Fruit fly (Drosophila melanogaster) whole organism, wandering third instar larva: ENCODE data around the gene CG7367.

Experiments used
- Abd-B ChIP-seq: fragments of >200 bp; optimal IDR thresholded peaks from 2 replicates; lab custom pipeline; 2017; ENCODE audit warnings: missing biosample characterization, missing genetic modification characterization
- CG32264 ChIP-seq: fragments of 200-800 bp; sonication (Bioruptor generic); optimal IDR thresholded peaks from 2 replicates; lab custom pipeline; 2016; ENCODE audit warnings: missing biosample characterization, missing genetic modification characterization
- CG9705 ChIP-seq: fragments of 200-800 bp; sonication (Bioruptor generic); optimal IDR thresholded peaks from 2 replicates; lab custom pipeline; 2018; ENCODE audit warnings: missing biosample characterization, mild to moderate bottlenecking, missing genetic modification characterization
- CrebA ChIP-seq: fragments of 200-800 bp; sonication (Bioruptor generic); optimal IDR thresholded peaks from 2 replicates; lab custom pipeline; 2016; ENCODE audit warnings: missing biosample characterization, mild to moderate bottlenecking, missing genetic modification characterization, borderline replicate concordance
- Dfd ChIP-seq: fragments of >200 bp; optimal IDR thresholded peaks from 2 replicates; lab custom pipeline; 2017; ENCODE audit warnings: missing biosample characterization, missing genetic modification characterization
- Dif ChIP-seq: fragments of 200-275, 200-300 bp; sonication (Bioruptor generic); optimal IDR thresholded peaks from 2 replicates; lab custom pipeline; 2018; ENCODE audit warnings: missing biosample characterization, missing genetic modification characterization; ENCODE audit not compliant: partially characterized antibody
- GATAd ChIP-seq: sonication (Bioruptor generic); optimal IDR thresholded peaks from 2 replicates; lab custom pipeline; 2016; ENCODE audit warnings: missing biosample characterization, missing genetic modification characterization
- HLH106 ChIP-seq: fragments of 200-800 bp; optimal IDR thresholded peaks from 3 replicates; lab custom pipeline; 2019; ENCODE audit warnings: missing biosample characterization, mild to moderate bottlenecking, missing genetic modification characterization, moderate library complexity
- Hnf4 ChIP-seq: fragments of 200-800 bp; sonication (Bioruptor generic); optimal IDR thresholded peaks from 2 replicates; lab custom pipeline; 2016; ENCODE audit warnings: missing biosample characterization, mild to moderate bottlenecking, missing genetic modification characterization
- Hr78 ChIP-seq: fragments of >200 bp; optimal IDR thresholded peaks from 2 replicates; lab custom pipeline; 2017; ENCODE audit warnings: missing biosample characterization, missing genetic modification characterization
- Hr83 ChIP-seq: fragments of 200-300 bp; sonication (Bioruptor generic); optimal IDR thresholded peaks from 2 replicates; lab custom pipeline; 2016; ENCODE audit warnings: missing biosample characterization, mild to moderate bottlenecking, missing genetic modification characterization, moderate library complexity; ENCODE audit not compliant: poor library complexity, severe bottlenecking
- Jra ChIP-seq: sonication (Bioruptor generic); optimal IDR thresholded peaks from 2 replicates; lab custom pipeline; 2016; ENCODE audit warnings: missing biosample characterization, missing genetic modification characterization
- Mio ChIP-seq: sonication (Bioruptor generic); optimal IDR thresholded peaks from 2 replicates; lab custom pipeline; 2016; ENCODE audit warnings: missing biosample characterization, missing genetic modification characterization
- Myc ChIP-seq: fragments of >200 bp; optimal IDR thresholded peaks from 2 replicates; lab custom pipeline; 2017
- N ChIP-seq: fragments of >200 bp; optimal IDR thresholded peaks from 2 replicates; lab custom pipeline; 2018; ENCODE audit warnings: missing biosample characterization, missing external identifiers, missing genetic modification characterization
- OdsH ChIP-seq: fragments of 200-800 bp; sonication (Bioruptor generic); optimal IDR thresholded peaks from 2 replicates; lab custom pipeline; 2016; ENCODE audit warnings: missing biosample characterization, mild to moderate bottlenecking, missing genetic modification characterization
- Rel ChIP-seq, 2 experiments: fragments of 200-800 bp; sonication (Bioruptor generic) in 1 of 2; optimal IDR thresholded peaks; 2 replicates in 1 of 2; 3 replicates in 1 of 2; lab custom pipeline; 2016 to 2019; ENCODE audit warnings: mild to moderate bottlenecking in 2 of 2, missing biosample characterization in 2 of 2, missing genetic modification characterization in 2 of 2, moderate library complexity in 1 of 2
- Sp1 ChIP-seq: fragments of 200-800 bp; sonication (Bioruptor generic); optimal IDR thresholded peaks from 3 replicates; lab custom pipeline; 2019; ENCODE audit warnings: missing biosample characterization, mild to moderate bottlenecking, missing genetic modification characterization, moderate library complexity
- Vsx2 ChIP-seq: fragments of 200-300, 225-300 bp; sonication (Bioruptor generic); optimal IDR thresholded peaks from 2 replicates; lab custom pipeline; 2018; ENCODE audit warnings: missing biosample characterization, missing genetic modification characterization; ENCODE audit not compliant: partially characterized antibody
- br ChIP-seq: fragments of 200-800 bp; sonication (Bioruptor generic); optimal IDR thresholded peaks from 2 replicates; lab custom pipeline; 2016; ENCODE audit warnings: missing biosample characterization, missing genetic modification characterization
- brk ChIP-seq: fragments of 200-800 bp; sonication (Bioruptor generic); optimal IDR thresholded peaks from 2 replicates; lab custom pipeline; 2016; ENCODE audit warnings: missing biosample characterization, mild to moderate bottlenecking, missing genetic modification characterization
- dl ChIP-seq, 2 experiments: fragments of 175-275, 200-275 bp in 1 of 2; fragments of 200-275 bp in 1 of 2; sonication (Bioruptor generic); optimal IDR thresholded peaks; lab custom pipeline; 2018; ENCODE audit warnings: mild to moderate bottlenecking in 2 of 2, missing biosample characterization in 2 of 2, missing genetic modification characterization in 2 of 2, moderate library complexity in 2 of 2; ENCODE audit not compliant: partially characterized antibody in 2 of 2, insufficient read depth in 1 of 2
- dmrt93B ChIP-seq: fragments of 200-800 bp; sonication (Bioruptor generic); optimal IDR thresholded peaks from 2 replicates; lab custom pipeline; 2018; ENCODE audit warnings: missing biosample characterization, mild to moderate bottlenecking, missing genetic modification characterization
- dsf ChIP-seq: sonication (Bioruptor generic); optimal IDR thresholded peaks from 2 replicates; lab custom pipeline; 2016; ENCODE audit warnings: missing biosample characterization, missing genetic modification characterization, borderline replicate concordance
- ey ChIP-seq: fragments of 200-800 bp; sonication (Bioruptor generic); optimal IDR thresholded peaks from 2 replicates; lab custom pipeline; 2016; ENCODE audit warnings: missing biosample characterization, missing genetic modification characterization
- foxo ChIP-seq, 2 experiments: fragments of 200-800 bp; sonication (Bioruptor generic); optimal IDR thresholded peaks; 2 replicates in 1 of 2; 3 replicates in 1 of 2; lab custom pipeline; 2016 to 2017; ENCODE audit warnings: missing biosample characterization in 2 of 2, missing genetic modification characterization in 2 of 2
- fru ChIP-seq: fragments of 200-800 bp; sonication (Bioruptor generic); optimal IDR thresholded peaks from 3 replicates; lab custom pipeline; 2016; ENCODE audit warnings: missing biosample characterization, mild to moderate bottlenecking, missing genetic modification characterization
- h ChIP-seq: fragments of 200-800 bp; sonication (Bioruptor generic); optimal IDR thresholded peaks from 3 replicates; lab custom pipeline; 2016; ENCODE audit warnings: missing biosample characterization, mild to moderate bottlenecking, missing genetic modification characterization
- jim ChIP-seq: fragments of 175-275, 200-325 bp; sonication (Bioruptor generic); optimal IDR thresholded peaks from 2 replicates; lab custom pipeline; 2016; ENCODE audit warnings: missing biosample characterization, mild to moderate bottlenecking, missing genetic modification characterization
- lola ChIP-seq: fragments of >200 bp; optimal IDR thresholded peaks from 2 replicates; lab custom pipeline; 2017; ENCODE audit warnings: missing biosample characterization, missing genetic modification characterization
- pan ChIP-seq: fragments of >200 bp; optimal IDR thresholded peaks from 2 replicates; lab custom pipeline; 2017
- psq ChIP-seq: fragments of 200-800 bp; sonication (Bioruptor generic); optimal IDR thresholded peaks from 3 replicates; lab custom pipeline; 2017; ENCODE audit warnings: missing biosample characterization, mild to moderate bottlenecking, missing genetic modification characterization, moderate library complexity
- rgr ChIP-seq: fragments of 200-800 bp; sonication (Bioruptor generic); optimal IDR thresholded peaks from 3 replicates; lab custom pipeline; 2016; ENCODE audit warnings: missing biosample characterization, mild to moderate bottlenecking, missing genetic modification characterization
- sage ChIP-seq: fragments of 200-800 bp; sonication (Bioruptor generic); optimal IDR thresholded peaks from 2 replicates; lab custom pipeline; 2016; ENCODE audit warnings: missing biosample characterization, mild to moderate bottlenecking, missing genetic modification characterization
- sv ChIP-seq: fragments of 200-800 bp; sonication (Bioruptor generic); optimal IDR thresholded peaks from 3 replicates; lab custom pipeline; 2016; ENCODE audit warnings: missing biosample characterization, missing genetic modification characterization
- tai ChIP-seq: sonication (Bioruptor generic); optimal IDR thresholded peaks from 2 replicates; lab custom pipeline; 2016; ENCODE audit warnings: missing biosample characterization, missing genetic modification characterization
- usp ChIP-seq: fragments of >200 bp; optimal IDR thresholded peaks from 2 replicates; lab custom pipeline; 2017; ENCODE audit warnings: missing biosample characterization, missing genetic modification characterization
- woc ChIP-seq: sonication (Bioruptor generic); optimal IDR thresholded peaks from 2 replicates; lab custom pipeline; 2016; ENCODE audit warnings: missing biosample characterization, mild to moderate bottlenecking, missing genetic modification characterization

Gene CG7367

dm6 chr2L:8084349-8085203 lies 45.0 kb upstream of the CG7367 start (continued):
- TF ChIP-seq Dif (GFP tag; lab: Kevin White, UChicago), result peak; percentile 29
- no peak for TF ChIP-seq sv (GFP tag; lab: Kevin White, UChicago)

dm6 chr2L:8083427-8084295 lies 44.1 kb upstream of the CG7367 start:
- TF ChIP-seq CG32264 (no peak), rgr (GFP tag; lab: Kevin White, UChicago) (peak; percentile 46), pan (lab: Kevin White, UChicago) (no peak), tai (GFP tag; lab: Kevin White, UChicago) (no peak), Hr78 (GFP tag; lab: Kevin White, UChicago) (peak; percentile 38), Dif (GFP tag; lab: Kevin White, UChicago) (peak; percentile 78), Myc (lab: Kevin White, UChicago) (no peak), Dfd (GFP tag; lab: Kevin White, UChicago) (no peak), jim (no peak), brk (GFP tag; lab: Kevin White, UChicago) (no peak), sv (GFP tag; lab: Kevin White, UChicago) (no peak), Vsx2 (GFP tag; lab: Kevin White, UChicago) (no peak), br (GFP tag; lab: Kevin White, UChicago) (peak; percentile 12), Hr83 (GFP tag; lab: Kevin White, UChicago) (peak; percentile 61), woc (GFP tag; lab: Kevin White, UChicago) (no peak), lola (no peak), HLH106 (no peak), Mio (no peak), N (peak; percentile 96), dmrt93B (GFP tag; lab: Kevin White, UChicago) (no peak), Abd-B (peak; percentile 4), ey (GFP tag; lab: Kevin White, UChicago) (no peak), fru (GFP tag; lab: Kevin White, UChicago) (peak; percentile 18), Sp1 (GFP tag; lab: Kevin White, UChicago) (peak; percentile 15), Rel (GFP tag; optimal IDR thresholded peaks at IDR 0.05; lab: Kevin White, UChicago) (no peak), Rel (tag; optimal IDR thresholded peaks at IDR 0.05; lab: Kevin White, UChicago) (peak; percentile 55), foxo (GFP tag; optimal IDR thresholded peaks at IDR 0.05; lab: Kevin White, UChicago) (no peak), sage (GFP tag; lab: Kevin White, UChicago) (no peak), CG9705 (GFP tag; lab: Kevin White, UChicago) (no peak), h (GFP tag; lab: Kevin White, UChicago) (peak; percentile 6), dsf (GFP tag; lab: Kevin White, UChicago) (no peak), usp (GFP tag; lab: Kevin White, UChicago) (no peak), Jra (no peak), dl (GFP tag; optimal IDR thresholded peaks at IDR 0.05; lab: Kevin White, UChicago; ENCODE audit: insufficient read depth in 1 of 2, partially characterized antibody in 2 of 2) (peak in 1 of 2 experiments; percentile 63), GATAd (GFP tag; lab: Kevin White, UChicago) (no peak), psq (GFP tag; lab: Kevin White, UChicago) (peak; percentile 24), Hnf4 (GFP tag; lab: Kevin White, UChicago) (no peak), OdsH (GFP tag; lab: Kevin White, UChicago) (no peak), CrebA (GFP tag; lab: Kevin White, UChicago) (no peak)
